Fruit fly (Drosophila melanogaster) whole organism, embryonic: ENCODE results near the gene Unr.

Experiments used
- Ada2b ChIP-seq: fragments of 200-800 bp; sonication (Bioruptor generic); IDR thresholded peaks from 2 replicates; pipeline ENCODE4 v1.3.6; 2022; ENCODE audit warnings: missing biosample characterization, missing genetic modification characterization
- BEAF-32 ChIP-seq: fragments of 200-800 bp; sonication (Bioruptor generic); optimal IDR thresholded peaks from 3 replicates; lab custom pipeline; 2017; ENCODE audit warnings: missing biosample characterization, missing genetic modification characterization, mild to moderate bottlenecking, moderate library complexity, missing genetic modification reagents
- CG10462 ChIP-seq: fragments of 200-800 bp; sonication (Bioruptor generic); optimal IDR thresholded peaks from 2 replicates; lab custom pipeline; 2016; ENCODE audit warnings: missing biosample characterization, missing genetic modification characterization
- CG10654 ChIP-seq: fragments of 200-800 bp; sonication (Bioruptor generic); optimal IDR thresholded peaks from 2 replicates; lab custom pipeline; 2016; ENCODE audit warnings: missing biosample characterization, missing genetic modification characterization
- CG11696 ChIP-seq: fragments of 200-800 bp; sonication (Bioruptor generic); IDR thresholded peaks from 2 replicates; pipeline ENCODE4 v1.3.6; 2022; ENCODE audit warnings: missing biosample characterization, missing genetic modification characterization
- CG12104 ChIP-seq: fragments of 200-800 bp; sonication (Bioruptor generic); optimal IDR thresholded peaks from 3 replicates; lab custom pipeline; 2016; ENCODE audit warnings: missing biosample characterization, missing genetic modification characterization
- CG12659 ChIP-seq: fragments of 200-800 bp; sonication (Bioruptor generic); optimal IDR thresholded peaks from 3 replicates; lab custom pipeline; 2017; ENCODE audit warnings: mild to moderate bottlenecking, missing biosample characterization, missing genetic modification reagents, missing genetic modification characterization
- CG13123 ChIP-seq: fragments of 200-800 bp; sonication (Bioruptor generic); optimal IDR thresholded peaks from 2 replicates; lab custom pipeline; 2016; ENCODE audit warnings: missing biosample characterization, missing genetic modification characterization
- CG13894 ChIP-seq: fragments of 200-800 bp; sonication (Bioruptor generic); optimal IDR thresholded peaks from 3 replicates; lab custom pipeline; 2018; ENCODE audit warnings: missing biosample characterization, mild to moderate bottlenecking, missing genetic modification characterization, moderate library complexity
- CG1602 ChIP-seq: fragments of 200-800 bp; sonication (Bioruptor generic); optimal IDR thresholded peaks from 3 replicates; lab custom pipeline; 2016; ENCODE audit warnings: missing biosample characterization, missing genetic modification characterization
- CG16863 ChIP-seq: fragments of 200-800 bp; sonication (Bioruptor generic); optimal IDR thresholded peaks from 3 replicates; lab custom pipeline; 2016; ENCODE audit warnings: missing biosample characterization, missing genetic modification characterization
- CG17359 ChIP-seq: fragments of 200-800 bp; sonication (Bioruptor generic); optimal IDR thresholded peaks from 3 replicates; lab custom pipeline; 2018; ENCODE audit warnings: missing biosample characterization, mild to moderate bottlenecking, missing genetic modification characterization, moderate library complexity
- CG17361 ChIP-seq: fragments of 200-800 bp; sonication (Bioruptor generic); IDR thresholded peaks from 3 replicates; pipeline ENCODE4 v1.3.6; 2022; ENCODE audit warnings: missing biosample characterization, missing genetic modification characterization
- CG17829 ChIP-seq: fragments of 200-800 bp; optimal IDR thresholded peaks from 2 replicates; lab custom pipeline; 2019; ENCODE audit warnings: missing biosample characterization, mild to moderate bottlenecking, missing genetic modification characterization, moderate library complexity
- CG2712 ChIP-seq: fragments of 200-800 bp; optimal IDR thresholded peaks from 3 replicates; lab custom pipeline; 2019; ENCODE audit warnings: missing biosample characterization, mild to moderate bottlenecking, missing genetic modification characterization, moderate library complexity
- CG6791 ChIP-seq: fragments of 200-800 bp; sonication (Bioruptor generic); IDR thresholded peaks from 3 replicates; pipeline ENCODE4 v1.3.6; 2022; ENCODE audit warnings: missing biosample characterization, missing genetic modification characterization; ENCODE audit not compliant: partially characterized antibody
- CG7963 ChIP-seq: fragments of 200-800 bp; sonication (Bioruptor generic); IDR thresholded peaks from 3 replicates; pipeline ENCODE4 v1.3.6; 2022; ENCODE audit warnings: missing biosample characterization, missing genetic modification characterization; ENCODE audit not compliant: partially characterized antibody
- CG8924 ChIP-seq: fragments of 200-800 bp; optimal IDR thresholded peaks from 3 replicates; lab custom pipeline; 2019; ENCODE audit warnings: missing biosample characterization, mild to moderate bottlenecking, missing genetic modification characterization, moderate library complexity
- CG9609 ChIP-seq: fragments of 200-800 bp; sonication (Bioruptor generic); optimal IDR thresholded peaks from 3 replicates; lab custom pipeline; 2016; ENCODE audit warnings: missing biosample characterization, missing genetic modification characterization
- H15 ChIP-seq: fragments of 200-800 bp; sonication (Bioruptor generic); IDR thresholded peaks from 3 replicates; pipeline ENCODE4 v1.3.6; 2022; ENCODE audit warnings: missing biosample characterization, missing genetic modification characterization
- HLH54F ChIP-seq: fragments of 200-800 bp; sonication (Bioruptor generic); optimal IDR thresholded peaks from 3 replicates; lab custom pipeline; 2016; ENCODE audit warnings: missing biosample characterization, missing genetic modification characterization
- Hand ChIP-seq: fragments of 200-800 bp; sonication (Bioruptor generic); optimal IDR thresholded peaks from 2 replicates; lab custom pipeline; 2017; ENCODE audit warnings: mild to moderate bottlenecking, missing biosample characterization, missing genetic modification reagents, missing genetic modification characterization
- Hsf ChIP-seq: fragments of 200-800 bp; sonication (Bioruptor generic); optimal IDR thresholded peaks from 3 replicates; lab custom pipeline; 2016; ENCODE audit warnings: missing biosample characterization, missing genetic modification characterization
- Med ChIP-seq: fragments of 200-800 bp; sonication (Bioruptor generic); peaks from one replicate; lab custom pipeline; 2016; ENCODE audit warnings: missing biosample characterization, missing genetic modification characterization, mild to moderate bottlenecking, inconsistent platforms, moderate library complexity
- Meics ChIP-seq: fragments of 200-800 bp; sonication (Bioruptor generic); optimal IDR thresholded peaks from 2 replicates; lab custom pipeline; 2017; ENCODE audit warnings: missing biosample characterization, mild to moderate bottlenecking, missing genetic modification characterization
- NC2β ChIP-seq: fragments of 200-800 bp; sonication (Bioruptor generic); optimal IDR thresholded peaks from 2 replicates; lab custom pipeline; 2016; ENCODE audit warnings: missing biosample characterization, missing genetic modification characterization
- NFAT ChIP-seq: fragments of 200-800 bp; sonication (Bioruptor generic); IDR thresholded peaks from 2 replicates; pipeline ENCODE4 v1.3.6; 2022; ENCODE audit warnings: missing biosample characterization, missing genetic modification characterization
- Opbp ChIP-seq: fragments of 200-800 bp; sonication (Bioruptor generic); IDR thresholded peaks from 3 replicates; pipeline ENCODE4 v1.3.6; 2022; ENCODE audit warnings: missing biosample characterization, missing genetic modification characterization; ENCODE audit not compliant: partially characterized antibody
- Rfx ChIP-seq: fragments of 200-800 bp; sonication (Bioruptor generic); IDR thresholded peaks from 2 replicates; pipeline ENCODE4 v1.3.6; 2022; ENCODE audit warnings: missing biosample characterization, missing genetic modification characterization
- Sox100B ChIP-seq: fragments of 200-800 bp; sonication (Bioruptor generic); optimal IDR thresholded peaks from 3 replicates; lab custom pipeline; 2018; ENCODE audit warnings: missing biosample characterization, mild to moderate bottlenecking, missing genetic modification characterization
- Sry-β ChIP-seq: fragments of 200-800 bp; sonication (Bioruptor generic); optimal IDR thresholded peaks from 2 replicates; lab custom pipeline; 2018; ENCODE audit warnings: missing biosample characterization, mild to moderate bottlenecking, missing genetic modification characterization, moderate library complexity
- Xbp1 ChIP-seq: fragments of 200-800 bp; sonication (Bioruptor generic); optimal IDR thresholded peaks from 3 replicates; lab custom pipeline; 2016; ENCODE audit warnings: missing biosample characterization, mild to moderate bottlenecking, missing genetic modification characterization
- al ChIP-seq: fragments of 200-800 bp; sonication (Bioruptor generic); IDR thresholded peaks from 2 replicates; pipeline ENCODE4 v1.3.6; 2022; ENCODE audit warnings: missing biosample characterization, missing genetic modification characterization
- bowl ChIP-seq: fragments of 200-800 bp; sonication (Bioruptor generic); IDR thresholded peaks from 2 replicates; pipeline ENCODE4 v1.3.6; 2022; ENCODE audit warnings: missing biosample characterization, missing genetic modification characterization
- cas ChIP-seq: fragments of 200-800 bp; sonication (Bioruptor generic); IDR thresholded peaks from 2 replicates; pipeline ENCODE4 v1.3.6; 2022; ENCODE audit warnings: missing biosample characterization, missing genetic modification characterization
- ci ChIP-seq: fragments of 200-800 bp; sonication (Bioruptor generic); IDR thresholded peaks from 3 replicates; pipeline ENCODE4 v1.3.6; 2022; ENCODE audit warnings: missing biosample characterization, missing genetic modification characterization
- emc ChIP-seq: fragments of 200-800 bp; sonication (Bioruptor generic); optimal IDR thresholded peaks from 2 replicates; lab custom pipeline; 2016; ENCODE audit warnings: missing biosample characterization, missing genetic modification characterization
- fd64A ChIP-seq: fragments of 200-800 bp; sonication (Bioruptor generic); optimal IDR thresholded peaks from 3 replicates; lab custom pipeline; 2018; ENCODE audit warnings: missing biosample characterization, mild to moderate bottlenecking, missing genetic modification characterization
- gsb-n ChIP-seq: fragments of 200-800 bp; sonication (Bioruptor generic); optimal IDR thresholded peaks from 3 replicates; lab custom pipeline; 2018; ENCODE audit warnings: missing biosample characterization, mild to moderate bottlenecking, missing genetic modification characterization
- h ChIP-seq: fragments of >200 bp; optimal IDR thresholded peaks from 2 replicates; lab custom pipeline; 2017
- hth ChIP-seq: fragments of >200 bp; optimal IDR thresholded peaks from 2 replicates; lab custom pipeline; 2017; ENCODE audit warnings: inconsistent platforms
- kah ChIP-seq: fragments of 200-800 bp; sonication (Bioruptor generic); optimal IDR thresholded peaks from 2 replicates; lab custom pipeline; 2018; ENCODE audit warnings: missing biosample characterization, mild to moderate bottlenecking, missing genetic modification characterization
- nerfin-1 ChIP-seq: fragments of 200-800 bp; sonication (Bioruptor generic); optimal IDR thresholded peaks from 3 replicates; lab custom pipeline; 2019; ENCODE audit warnings: missing biosample characterization, mild to moderate bottlenecking, missing genetic modification characterization, moderate library complexity
- peb ChIP-seq: fragments of 200-800 bp; sonication (Bioruptor generic); IDR thresholded peaks from 2 replicates; pipeline ENCODE4 v1.3.6; 2022; ENCODE audit warnings: missing biosample characterization, missing genetic modification characterization
- pfk ChIP-seq: fragments of 200-800 bp; sonication (Bioruptor generic); optimal IDR thresholded peaks from 2 replicates; lab custom pipeline; 2018; ENCODE audit warnings: missing biosample characterization, mild to moderate bottlenecking, missing genetic modification characterization, moderate library complexity
- prd ChIP-seq, 3 experiments: fragments of >200 bp in 2 of 3; fragments of 200-800 bp in 1 of 3; sonication (Bioruptor generic) in 1 of 3; optimal IDR thresholded peaks in 2 of 3; IDR thresholded peaks in 1 of 3; 2 replicates in 2 of 3; 3 replicates in 1 of 3; pipeline versions ENCODE4 v1.3.6 to Lab custom; 2017 to 2022; ENCODE audit warnings: missing biosample characterization in 1 of 3, missing genetic modification characterization in 1 of 3
- salm ChIP-seq: fragments of 200-800 bp; sonication (Bioruptor generic); optimal IDR thresholded peaks from 2 replicates; lab custom pipeline; 2018; ENCODE audit warnings: missing biosample characterization, mild to moderate bottlenecking, missing genetic modification characterization
- stwl ChIP-seq: fragments of 200-800 bp; sonication (Bioruptor generic); optimal IDR thresholded peaks from 3 replicates; lab custom pipeline; 2018; ENCODE audit warnings: missing biosample characterization, mild to moderate bottlenecking, missing genetic modification characterization, moderate library complexity
- tin ChIP-seq: fragments of 200-800 bp; sonication (Bioruptor generic); optimal IDR thresholded peaks from 3 replicates; lab custom pipeline; 2016; ENCODE audit warnings: missing biosample characterization, missing genetic modification characterization
- trem ChIP-seq: fragments of 200-800 bp; optimal IDR thresholded peaks from 3 replicates; lab custom pipeline; 2019; ENCODE audit warnings: missing biosample characterization, mild to moderate bottlenecking, missing genetic modification characterization, moderate library complexity
- unpg ChIP-seq: fragments of 200-800 bp; sonication (Bioruptor generic); optimal IDR thresholded peaks from 3 replicates; lab custom pipeline; 2018; ENCODE audit warnings: missing biosample characterization, mild to moderate bottlenecking, missing genetic modification characterization, moderate library complexity
- zen ChIP-seq: fragments of 200-800 bp; sonication (Bioruptor generic); optimal IDR thresholded peaks from 3 replicates; lab custom pipeline; 2018; ENCODE audit warnings: missing biosample characterization, mild to moderate bottlenecking, missing genetic modification characterization, moderate library complexity

Gene Unr

dm6 chr3L:8411439-8411897 lies 30.7 kb downstream of the Unr start, which contains the start of gene Exo70 (continued):
- TF ChIP-seq Med (GFP tag; lab: Kevin White, UChicago) (peak; percentile 61), kah (GFP tag; lab: Kevin White, UChicago) (peak; percentile 93), h (lab: Kevin White, UChicago) (no peak), salm (tag; lab: Kevin White, UChicago) (peak; percentile 13), CG1602 (GFP tag; lab: Kevin White, UChicago) (peak; percentile 7), CG17359 (tag; lab: Kevin White, UChicago) (peak; percentile 63), Hsf (GFP tag; lab: Kevin White, UChicago) (peak; percentile 28), CG13894 (no peak), bowl (GFP tag; lab: Robert Waterston, UW) (no peak), Rfx (GFP tag; lab: Robert Waterston, UW) (peak; percentile 64), CG2712 (tag; lab: Kevin White, UChicago) (peak; percentile 13), Meics (GFP tag; lab: Kevin White, UChicago) (no peak), ci (GFP tag; lab: Robert Waterston, UW) (no peak), Opbp (no peak; the same call in 2 of the 3 replicates), gsb-n (no peak), NFAT (GFP tag; lab: Robert Waterston, UW) (no peak), Hand (no peak), Xbp1 (peak; percentile 36), cas (GFP tag; lab: Robert Waterston, UW) (no peak), BEAF-32 (GFP tag; lab: Kevin White, UChicago) (peak; percentile 43), CG8924 (tag; lab: Kevin White, UChicago) (no peak), al (GFP tag; lab: Robert Waterston, UW) (no peak), tin (GFP tag; lab: Kevin White, UChicago) (no peak), CG12104 (no peak), fd64A (GFP tag; lab: Kevin White, UChicago) (no peak), NC2β (GFP tag; lab: Kevin White, UChicago) (no peak), HLH54F (GFP tag; lab: Kevin White, UChicago) (peak; percentile 15), emc (no peak), CG10462 (no peak), Sry-β (peak; percentile 95), trem (tag; lab: Kevin White, UChicago) (peak; percentile 50), CG13123 (no peak)

- TF ChIP-seq nerfin-1 (tag; lab: Kevin White, UChicago) (peak; percentile 79), H15 (GFP tag; lab: Robert Waterston, UW) (no peak), peb (GFP tag; lab: Robert Waterston, UW) (no peak), unpg (GFP tag; lab: Kevin White, UChicago) (no peak), Ada2b (GFP tag; lab: Robert Waterston, UW) (no peak), Sry-β (peak; percentile 52), CG7963 (GFP tag; lab: Robert Waterston, UW) (peak; percentile 62; the same call in 2 of the 3 replicates), stwl (tag; lab: Kevin White, UChicago) (peak; percentile 81), CG11696 (no peak), zen (tag; lab: Kevin White, UChicago) (peak; percentile 43), CG12659 (peak; percentile 82), CG9609 (GFP tag; lab: Kevin White, UChicago) (no peak), prd (optimal IDR thresholded peaks at IDR 0.05; lab: Kevin White, UChicago) (no peak), prd (GFP tag; IDR thresholded peaks at IDR 0.05; lab: Robert Waterston, UW) (0 out of 3 replicates have a peak, but pooled peaks have one; percentile 21), CG10654 (GFP tag; lab: Kevin White, UChicago) (no peak), hth (lab: Kevin White, UChicago) (no peak), CG17361 (GFP tag; lab: Robert Waterston, UW) (no peak), pfk (GFP tag; lab: Kevin White, UChicago) (peak; percentile 85), CG17829 (tag; lab: Kevin White, UChicago) (peak; percentile 42), Sox100B (GFP tag; lab: Kevin White, UChicago) (no peak), CG16863 (no peak), CG6791 (GFP tag; lab: Robert Waterston, UW) (peak; percentile 79)
These were observed 37.1 kb downstream of the Unr start, which contains the start of the genes Tpt, mkg-p and CG13667 for dm6 chr3L:8405123-8405522. Tpt (minus strand) TSS chr3L:8405277. mkg-p (minus strand) TSS chr3L:8405277. CG13667 (plus strand) TSS chr3L:8405454.
